Fruit fly (Drosophila melanogaster) whole organism, embryonic: Measurements from ENCODE around the gene CG15343.

Experiments
- Atf-2 ChIP-seq: fragments of 200-800 bp; sonication (Bioruptor generic); optimal IDR thresholded peaks from 2 replicates; lab custom pipeline; 2016; ENCODE audit warnings: missing biosample characterization, missing genetic modification characterization
- Atf3 ChIP-seq: fragments of 200-800 bp; sonication (Bioruptor generic); optimal IDR thresholded peaks from 3 replicates; lab custom pipeline; 2016; ENCODE audit warnings: missing biosample characterization, missing genetic modification characterization
- Bgb ChIP-seq: fragments of 200-800 bp; sonication (Bioruptor generic); IDR thresholded peaks from 2 replicates; pipeline ENCODE4 v1.3.6; 2022; ENCODE audit warnings: missing biosample characterization, missing genetic modification characterization; ENCODE audit not compliant: partially characterized antibody
- CG10543 ChIP-seq: fragments of 200-800 bp; sonication (Bioruptor generic); optimal IDR thresholded peaks from 3 replicates; lab custom pipeline; 2017; ENCODE audit warnings: missing biosample characterization, mild to moderate bottlenecking, missing genetic modification characterization, moderate library complexity
- CG11093 ChIP-seq: fragments of 200-800 bp; sonication (Bioruptor generic); IDR thresholded peaks from 3 replicates; pipeline ENCODE4 v1.3.6; 2022; ENCODE audit warnings: missing biosample characterization, missing genetic modification characterization
- CG12219 ChIP-seq: fragments of 200-800 bp; sonication (Bioruptor generic); optimal IDR thresholded peaks from 3 replicates; lab custom pipeline; 2018; ENCODE audit warnings: missing biosample characterization, mild to moderate bottlenecking, missing genetic modification characterization
- CG12391 ChIP-seq: fragments of 200-800 bp; sonication (Bioruptor generic); optimal IDR thresholded peaks from 3 replicates; lab custom pipeline; 2018; ENCODE audit warnings: missing biosample characterization, mild to moderate bottlenecking, missing genetic modification characterization, moderate library complexity
- CG12769 ChIP-seq: fragments of 200-800 bp; sonication (Bioruptor generic); optimal IDR thresholded peaks from 2 replicates; lab custom pipeline; 2019; ENCODE audit warnings: missing biosample characterization, mild to moderate bottlenecking, missing genetic modification characterization, moderate library complexity
- CG14860 ChIP-seq: fragments of 200-800 bp; sonication (Bioruptor generic); IDR thresholded peaks from 3 replicates; pipeline ENCODE4 v1.3.6; 2022; ENCODE audit warnings: missing biosample characterization, missing genetic modification characterization; ENCODE audit not compliant: partially characterized antibody
- CG15514 ChIP-seq: fragments of 200-800 bp; sonication (Bioruptor generic); optimal IDR thresholded peaks from 3 replicates; lab custom pipeline; 2017; ENCODE audit warnings: missing biosample characterization, missing genetic modification characterization, mild to moderate bottlenecking, moderate library complexity, missing genetic modification reagents
- CG16813 ChIP-seq: fragments of 200-800 bp; sonication (Bioruptor generic); IDR thresholded peaks from 3 replicates; pipeline ENCODE4 v1.3.6; 2022; ENCODE audit warnings: missing biosample characterization, missing genetic modification characterization; ENCODE audit not compliant: partially characterized antibody
- CG17568 ChIP-seq: fragments of 200-800 bp; sonication (Bioruptor generic); optimal IDR thresholded peaks from 2 replicates; lab custom pipeline; 2018; ENCODE audit warnings: missing biosample characterization, mild to moderate bottlenecking, missing genetic modification characterization, moderate library complexity
- CG18011 ChIP-seq: fragments of 200-800 bp; sonication (Bioruptor generic); optimal IDR thresholded peaks from 2 replicates; lab custom pipeline; 2017; ENCODE audit warnings: missing biosample characterization, missing genetic modification characterization, mild to moderate bottlenecking, moderate library complexity, missing genotype
- CG2129 ChIP-seq: fragments of 200-800 bp; sonication (Bioruptor generic); IDR thresholded peaks from 2 replicates; pipeline ENCODE4 v1.3.6; 2022; ENCODE audit warnings: missing biosample characterization, missing genetic modification characterization; ENCODE audit not compliant: partially characterized antibody
- CG30020 ChIP-seq: fragments of 200-800 bp; optimal IDR thresholded peaks from 2 replicates; lab custom pipeline; 2019; ENCODE audit warnings: missing biosample characterization, mild to moderate bottlenecking, missing genetic modification characterization, moderate library complexity
- CG3065 ChIP-seq: fragments of 200-800 bp; sonication (Bioruptor generic); optimal IDR thresholded peaks from 2 replicates; lab custom pipeline; 2016; ENCODE audit warnings: missing biosample characterization, missing genetic modification characterization
- CG4730 ChIP-seq: fragments of 200-800 bp; sonication (Bioruptor generic); IDR thresholded peaks from 2 replicates; pipeline ENCODE4 v1.3.6; 2022; ENCODE audit warnings: missing biosample characterization, missing genetic modification characterization
- CG6175 ChIP-seq: fragments of 200-800 bp; sonication (Bioruptor generic); IDR thresholded peaks from 3 replicates; pipeline ENCODE4 v1.3.6; 2022; ENCODE audit warnings: missing biosample characterization, missing genetic modification characterization
- CG6654 ChIP-seq: fragments of 200-800 bp; sonication (Bioruptor generic); optimal IDR thresholded peaks from 2 replicates; lab custom pipeline; 2017; ENCODE audit warnings: missing biosample characterization, mild to moderate bottlenecking, missing genetic modification characterization
- CG7745 ChIP-seq: fragments of 200-800 bp; sonication (Bioruptor generic); optimal IDR thresholded peaks from 2 replicates; lab custom pipeline; 2018; ENCODE audit warnings: missing biosample characterization, mild to moderate bottlenecking, missing genetic modification characterization, moderate library complexity
- CG7839 ChIP-seq: fragments of 200-800 bp; sonication (Bioruptor generic); optimal IDR thresholded peaks from 3 replicates; lab custom pipeline; 2018; ENCODE audit warnings: missing biosample characterization, mild to moderate bottlenecking, missing genetic modification characterization, moderate library complexity
- CG8281 ChIP-seq: fragments of 200-800 bp; sonication (Bioruptor generic); optimal IDR thresholded peaks from 2 replicates; lab custom pipeline; 2018; ENCODE audit warnings: missing biosample characterization, mild to moderate bottlenecking, missing genetic modification characterization, moderate library complexity
- Dbx ChIP-seq: fragments of 200-800 bp; sonication (Bioruptor generic); IDR thresholded peaks from 3 replicates; pipeline ENCODE4 v1.3.6; 2022; ENCODE audit warnings: missing biosample characterization, missing genetic modification characterization
- Ets97D ChIP-seq: fragments of 200-800 bp; sonication (Bioruptor generic); optimal IDR thresholded peaks from 3 replicates; lab custom pipeline; 2016; ENCODE audit warnings: missing biosample characterization, missing genetic modification characterization
- H15 ChIP-seq: fragments of 200-800 bp; sonication (Bioruptor generic); IDR thresholded peaks from 3 replicates; pipeline ENCODE4 v1.3.6; 2022; ENCODE audit warnings: missing biosample characterization, missing genetic modification characterization
- HLH4C ChIP-seq: fragments of 200-800 bp; sonication (Bioruptor generic); IDR thresholded peaks from 3 replicates; pipeline ENCODE4 v1.3.6; 2022; ENCODE audit warnings: missing biosample characterization, missing genetic modification characterization; ENCODE audit not compliant: partially characterized antibody
- MTF-1 ChIP-seq: fragments of 200-800 bp; sonication (Bioruptor generic); optimal IDR thresholded peaks from 2 replicates; lab custom pipeline; 2018; ENCODE audit warnings: missing biosample characterization, mild to moderate bottlenecking, missing genetic modification characterization, borderline replicate concordance
- Med ChIP-seq: fragments of 200-800 bp; sonication (Bioruptor generic); peaks from one replicate; lab custom pipeline; 2016; ENCODE audit warnings: missing biosample characterization, missing genetic modification characterization, mild to moderate bottlenecking, inconsistent platforms, moderate library complexity
- NK7.1 ChIP-seq: fragments of 200-800 bp; sonication (Bioruptor generic); optimal IDR thresholded peaks from 3 replicates; lab custom pipeline; 2016; ENCODE audit warnings: missing biosample characterization, missing genetic modification characterization
- Rx ChIP-seq: fragments of 200-800 bp; sonication (Bioruptor generic); IDR thresholded peaks from 2 replicates; pipeline ENCODE4 v1.3.6; 2022; ENCODE audit warnings: missing biosample characterization, missing genetic modification characterization
- Side ChIP-seq: fragments of 200-800 bp; sonication (Bioruptor generic); optimal IDR thresholded peaks from 2 replicates; lab custom pipeline; 2016; ENCODE audit warnings: missing biosample characterization, missing genetic modification characterization
- Xbp1 ChIP-seq: fragments of 200-800 bp; sonication (Bioruptor generic); optimal IDR thresholded peaks from 3 replicates; lab custom pipeline; 2016; ENCODE audit warnings: missing biosample characterization, mild to moderate bottlenecking, missing genetic modification characterization
- ac ChIP-seq: fragments of 200-800 bp; sonication (Bioruptor generic); optimal IDR thresholded peaks from 3 replicates; lab custom pipeline; 2017; ENCODE audit warnings: missing biosample characterization, mild to moderate bottlenecking, missing genetic modification characterization
- amos ChIP-seq: fragments of 200-800 bp; sonication (Bioruptor generic); IDR thresholded peaks from 2 replicates; pipeline ENCODE4 v1.3.6; 2022; ENCODE audit warnings: missing biosample characterization, missing genetic modification characterization; ENCODE audit not compliant: partially characterized antibody
- cad ChIP-seq: fragments of >200 bp; optimal IDR thresholded peaks from 2 replicates; lab custom pipeline; 2017; ENCODE audit warnings: missing biosample characterization, missing genetic modification characterization
- chinmo ChIP-seq: fragments of 200-800 bp; sonication (Bioruptor generic); IDR thresholded peaks from 4 replicates; pipeline ENCODE4 v1.3.6; 2022; ENCODE audit warnings: missing biosample characterization, missing genetic modification characterization; ENCODE audit not compliant: partially characterized antibody
- dati ChIP-seq: fragments of 200-800 bp; sonication (Bioruptor generic); IDR thresholded peaks from 2 replicates; pipeline ENCODE4 v1.3.6; 2022; ENCODE audit warnings: missing biosample characterization, missing genetic modification characterization
- dmrt99B ChIP-seq: fragments of 200-800 bp; sonication (Bioruptor generic); optimal IDR thresholded peaks from 2 replicates; lab custom pipeline; 2018; ENCODE audit warnings: missing biosample characterization, mild to moderate bottlenecking, missing genetic modification characterization, moderate library complexity
- gem ChIP-seq: fragments of 200-800 bp; sonication (Bioruptor generic); optimal IDR thresholded peaks from 2 replicates; lab custom pipeline; 2019; ENCODE audit warnings: missing biosample characterization, mild to moderate bottlenecking, missing genetic modification characterization, moderate library complexity
- h ChIP-seq: fragments of >200 bp; optimal IDR thresholded peaks from 2 replicates; lab custom pipeline; 2017
- klu ChIP-seq: fragments of 200-800 bp; sonication (Bioruptor generic); IDR thresholded peaks from 2 replicates; pipeline ENCODE4 v1.3.6; 2022; ENCODE audit warnings: missing biosample characterization, missing genetic modification characterization
- nerfin-2 ChIP-seq: fragments of 200-800 bp; sonication (Bioruptor generic); IDR thresholded peaks from 2 replicates; pipeline ENCODE4 v1.3.6; 2022; ENCODE audit warnings: missing biosample characterization, missing genetic modification characterization; ENCODE audit not compliant: partially characterized antibody
- pfk ChIP-seq: fragments of 200-800 bp; sonication (Bioruptor generic); optimal IDR thresholded peaks from 2 replicates; lab custom pipeline; 2018; ENCODE audit warnings: missing biosample characterization, mild to moderate bottlenecking, missing genetic modification characterization, moderate library complexity
- slou ChIP-seq: fragments of 200-800 bp; sonication (Bioruptor generic); optimal IDR thresholded peaks from 3 replicates; lab custom pipeline; 2016; ENCODE audit warnings: missing biosample characterization, missing genetic modification characterization
- tap ChIP-seq: fragments of 200-800 bp; optimal IDR thresholded peaks from 3 replicates; lab custom pipeline; 2019; ENCODE audit warnings: missing biosample characterization, mild to moderate bottlenecking, missing genetic modification characterization, moderate library complexity
- twi ChIP-seq: fragments of 200-800 bp; optimal IDR thresholded peaks from 2 replicates; lab custom pipeline; 2019; ENCODE audit warnings: missing biosample characterization, mild to moderate bottlenecking, missing genetic modification characterization, moderate library complexity
- zen2 ChIP-seq: fragments of 200-800 bp; sonication (Bioruptor generic); IDR thresholded peaks from 3 replicates; pipeline ENCODE4 v1.3.6; 2022; ENCODE audit warnings: missing biosample characterization, missing genetic modification characterization; ENCODE audit not compliant: partially characterized antibody

CG15343 gene

dm6 chrX:8240431-8240830 is 33.2 kb downstream of the CG15343 start, which contains the start of gene CG2147 (continued):
- no peak for TF ChIP-seq CG12219 (GFP tag; lab: Kevin White, UChicago)
- no peak for TF ChIP-seq Rx (GFP tag; lab: Robert Waterston, UW)
- no peak for TF ChIP-seq Atf-2 (GFP tag; lab: Kevin White, UChicago)
- TF ChIP-seq amos (GFP tag; lab: Robert Waterston, UW) = peak; percentile 85
- TF ChIP-seq HLH4C (GFP tag; lab: Robert Waterston, UW) = peak; percentile 81
- peak; percentile 78; the same call in 1 of the 4 replicates for TF ChIP-seq chinmo
- TF ChIP-seq NK7.1 = no peak
- TF ChIP-seq CG4730 (GFP tag; lab: Robert Waterston, UW) = no peak
- peak; percentile 30 for TF ChIP-seq Ets97D (GFP tag; lab: Kevin White, UChicago)
- TF ChIP-seq Bgb (GFP tag; lab: Robert Waterston, UW) = peak; percentile 83
- TF ChIP-seq Med = peak; percentile 55
- peak; percentile 79 for TF ChIP-seq zen2 (GFP tag; lab: Robert Waterston, UW)
- no peak for TF ChIP-seq CG7745 (tag; lab: Kevin White, UChicago)
- peak; percentile 29; the same call in 1 of the 2 replicates for TF ChIP-seq CG2129 (GFP tag; lab: Robert Waterston, UW)
- TF ChIP-seq CG16813 = peak; percentile 72
- no peak for TF ChIP-seq tap
- peak; percentile 71 for TF ChIP-seq nerfin-2 (GFP tag; lab: Robert Waterston, UW)
- TF ChIP-seq CG6175 (GFP tag; lab: Robert Waterston, UW) = no peak
- TF ChIP-seq Atf3 = no peak
- no peak for TF ChIP-seq klu
- TF ChIP-seq CG18011 = no peak

dm6 chrX:8233915-8234565 is 39.6 kb downstream of the CG15343 start:
- no peak for TF ChIP-seq MTF-1 (GFP tag; lab: Kevin White, UChicago)
- TF ChIP-seq CG8281 (tag; lab: Kevin White, UChicago) = no peak
- TF ChIP-seq cad = peak; percentile 60
- TF ChIP-seq CG12769 (tag; lab: Kevin White, UChicago) = no peak
- no peak for TF ChIP-seq Dbx
- no peak for TF ChIP-seq slou (GFP tag; lab: Kevin White, UChicago)
- TF ChIP-seq CG6654 (GFP tag; lab: Kevin White, UChicago) = peak; percentile 97
- TF ChIP-seq h (lab: Kevin White, UChicago) = no peak

dm6 chrX:8233167-8233566 is 40.4 kb downstream of the CG15343 start:
- TF ChIP-seq CG7839 (peak; percentile 27), CG12391 (no peak), H15 (GFP tag; lab: Robert Waterston, UW) (no peak), dati (GFP tag; lab: Robert Waterston, UW) (no peak), CG3065 (no peak), pfk (no peak), dmrt99B (tag; lab: Kevin White, UChicago) (peak; percentile 3), CG17568 (GFP tag; lab: Kevin White, UChicago) (peak; percentile 21), CG15514 (GFP tag; lab: Kevin White, UChicago) (peak; percentile 40), twi (tag; lab: Kevin White, UChicago) (no peak), Side (GFP tag; lab: Kevin White, UChicago) (peak; percentile 10), Bgb (GFP tag; lab: Robert Waterston, UW) (no peak), CG10543 (GFP tag; lab: Kevin White, UChicago) (peak; percentile 24), CG11093 (GFP tag; lab: Robert Waterston, UW) (no peak), Xbp1 (GFP tag; lab: Kevin White, UChicago) (peak; percentile 20), CG14860 (GFP tag; lab: Robert Waterston, UW) (no peak), CG30020 (tag; lab: Kevin White, UChicago) (no peak), ac (GFP tag; lab: Kevin White, UChicago) (no peak), gem (tag; lab: Kevin White, UChicago) (peak; percentile 43)
